Worm (Caenorhabditis elegans) whole organism, young adult: ENCODE results near the gene madd-3.

ENCODE experiments used
- B0336.3 ChIP-seq: fragments of 200-800 bp; sonication (Bioruptor generic); IDR thresholded peaks from 2 replicates; pipeline ENCODE4 v1.3.6; 2022; ENCODE audit warnings: missing genetic modification characterization, missing compliant biosample characterization
- C06A6.2 ChIP-seq: fragments of 200-800 bp; sonication (Bioruptor generic); conservative IDR thresholded peaks from 2 replicates; pipeline ENCODE4 v1.3.6; 2022; ENCODE audit warnings: missing genetic modification characterization, missing compliant biosample characterization
- C17E4.6 ChIP-seq: fragments of 200-800 bp; sonication (Bioruptor generic); IDR thresholded peaks from 2 replicates; pipeline ENCODE4 v1.3.6; 2022; ENCODE audit warnings: missing genetic modification reagents, missing genetic modification characterization, missing compliant biosample characterization
- F23B12.7 ChIP-seq: sonication (generic microtip); optimal IDR thresholded peaks from 2 replicates; lab custom pipeline; 2017; ENCODE audit warnings: missing genetic modification characterization, mild to moderate bottlenecking, missing compliant biosample characterization, antibody characterized with exemption, moderate library complexity; ENCODE audit not compliant: insufficient read depth
- F33H1.4 ChIP-seq: fragments of 200-800 bp; sonication (Bioruptor generic); IDR thresholded peaks from 2 replicates; pipeline ENCODE4 v1.3.6; 2022; ENCODE audit warnings: missing genetic modification reagents, missing genetic modification characterization, missing compliant biosample characterization
- F37B4.10 ChIP-seq: fragments of 200-800 bp; sonication (Bioruptor generic); IDR thresholded peaks from 2 replicates; pipeline ENCODE4 v1.3.6; 2022; ENCODE audit warnings: missing genetic modification characterization, missing compliant biosample characterization
- F52B5.7 ChIP-seq: sonication (generic microtip); optimal IDR thresholded peaks from 2 replicates; lab custom pipeline; 2016; ENCODE audit warnings: mild to moderate bottlenecking, missing genetic modification characterization, missing compliant biosample characterization
- K12H6.12 ChIP-seq: fragments of 200-800 bp; sonication (Bioruptor generic); optimal IDR thresholded peaks from 2 replicates; lab custom pipeline; 2018; ENCODE audit warnings: mild to moderate bottlenecking, missing genetic modification characterization, missing compliant biosample characterization
- T07F8.4 ChIP-seq: sonication (generic microtip); optimal IDR thresholded peaks from 2 replicates; lab custom pipeline; 2016; ENCODE audit warnings: mild to moderate bottlenecking, missing genetic modification characterization, moderate library complexity, missing compliant biosample characterization
- Y56A3A.18 ChIP-seq: fragments of 200-800 bp; sonication (Bioruptor generic); IDR thresholded peaks from 2 replicates; pipeline ENCODE4 v1.3.6; 2022; ENCODE audit warnings: missing genetic modification reagents, missing genetic modification characterization, missing compliant biosample characterization
- ZK185.1 ChIP-seq: sonication (generic microtip); optimal IDR thresholded peaks from 2 replicates; lab custom pipeline; 2016; ENCODE audit warnings: mild to moderate bottlenecking, missing genetic modification characterization, missing compliant biosample characterization; ENCODE audit not compliant: poor library complexity, severe bottlenecking
- akir-1 ChIP-seq: fragments of 200-800 bp; sonication (Bioruptor generic); optimal IDR thresholded peaks from 2 replicates; lab custom pipeline; 2018; ENCODE audit warnings: mild to moderate bottlenecking, missing genetic modification characterization, moderate library complexity, missing compliant biosample characterization
- aptf-2 ChIP-seq: fragments of 200-800 bp; sonication (Bioruptor generic); conservative IDR thresholded peaks from 2 replicates; pipeline ENCODE4 v1.3.6; 2022; ENCODE audit warnings: missing genetic modification reagents, missing genetic modification characterization, missing compliant biosample characterization
- aptf-3 ChIP-seq: fragments of 200-800 bp; sonication (Bioruptor generic); IDR thresholded peaks from 2 replicates; pipeline ENCODE4 v1.3.6; 2022; ENCODE audit warnings: missing genetic modification characterization, missing compliant biosample characterization
- athp-1 ChIP-seq: sonication (generic microtip); optimal IDR thresholded peaks from 2 replicates; lab custom pipeline; 2017; ENCODE audit warnings: mild to moderate bottlenecking, missing genetic modification characterization, missing compliant biosample characterization
- attf-3 ChIP-seq: fragments of 200-800 bp; sonication (Bioruptor generic); conservative IDR thresholded peaks from 2 replicates; pipeline ENCODE4 v1.3.6; 2022; ENCODE audit warnings: missing genetic modification reagents, missing genetic modification characterization, missing compliant biosample characterization
- cebp-1 ChIP-seq, 2 experiments: fragments of 200-800 bp in 1 of 2; sonication (Bioruptor generic) in 1 of 2; sonication (generic microtip) in 1 of 2; IDR thresholded peaks in 1 of 2; optimal IDR thresholded peaks in 1 of 2; 2 replicates each; pipeline versions ENCODE4 v1.3.6 to Lab custom; 2017 to 2022; ENCODE audit warnings: missing compliant biosample characterization in 2 of 2, missing genetic modification characterization in 2 of 2, mild to moderate bottlenecking in 1 of 2, missing genetic modification reagents in 1 of 2, moderate library complexity in 1 of 2
- cebp-2 ChIP-seq: fragments of 200-800 bp; sonication (Bioruptor generic); IDR thresholded peaks from 2 replicates; pipeline ENCODE4 v1.3.6; 2022; ENCODE audit warnings: missing genetic modification characterization, missing compliant biosample characterization
- ceh-40 ChIP-seq: fragments of 200-800 bp; sonication (Bioruptor generic); IDR thresholded peaks from 2 replicates; pipeline ENCODE4 v1.3.6; 2022; ENCODE audit warnings: missing genetic modification characterization, missing compliant biosample characterization
- ceh-58 ChIP-seq: fragments of 200-800 bp; sonication (Bioruptor generic); IDR thresholded peaks from 2 replicates; pipeline ENCODE4 v1.3.6; 2022; ENCODE audit warnings: missing genetic modification characterization, missing compliant biosample characterization
- ceh-79 ChIP-seq: sonication (generic microtip); optimal IDR thresholded peaks from 2 replicates; lab custom pipeline; 2017; ENCODE audit warnings: mild to moderate bottlenecking, missing genetic modification characterization, missing compliant biosample characterization
- die-1 ChIP-seq: sonication (generic microtip); optimal IDR thresholded peaks from 2 replicates; lab custom pipeline; 2016; ENCODE audit warnings: missing genotype, mild to moderate bottlenecking, missing genetic modification characterization, missing compliant biosample characterization
- dpff-1 ChIP-seq: sonication (generic microtip); optimal IDR thresholded peaks from 2 replicates; lab custom pipeline; 2017; ENCODE audit warnings: mild to moderate bottlenecking, missing genetic modification characterization, missing compliant biosample characterization
- dpl-1 ChIP-seq: fragments of 150-350 bp; optimal IDR thresholded peaks from 2 replicates; lab custom pipeline; 2014; ENCODE audit warnings: missing biosample characterization, missing genetic modification reagents, missing genetic modification characterization
- egl-18 ChIP-seq: fragments of 200-800 bp; sonication (Bioruptor generic); IDR thresholded peaks from 2 replicates; pipeline ENCODE4 v1.3.6; 2022; ENCODE audit warnings: missing genetic modification reagents, missing genetic modification characterization, missing compliant biosample characterization
- fkh-3 ChIP-seq: sonication (generic microtip); optimal IDR thresholded peaks from 2 replicates; lab custom pipeline; 2016; ENCODE audit warnings: mild to moderate bottlenecking, missing genetic modification characterization, missing compliant biosample characterization
- gei-17 ChIP-seq: fragments of 200-800 bp; sonication (Bioruptor generic); optimal IDR thresholded peaks from 2 replicates; lab custom pipeline; 2018; ENCODE audit warnings: mild to moderate bottlenecking, missing genetic modification characterization, missing compliant biosample characterization
- hmg-1.2 ChIP-seq: fragments of 200-800 bp; sonication (Bioruptor generic); IDR thresholded peaks from 2 replicates; pipeline ENCODE4 v1.3.6; 2022; ENCODE audit warnings: missing genetic modification reagents, missing genetic modification characterization, missing compliant biosample characterization
- hrde-1 ChIP-seq: sonication (generic microtip); optimal IDR thresholded peaks from 2 replicates; lab custom pipeline; 2016; ENCODE audit warnings: missing genetic modification characterization, mild to moderate bottlenecking, missing compliant biosample characterization, moderate library complexity, missing genotype, missing genetic modification reagents, borderline replicate concordance
- lin-26 ChIP-seq: fragments of 200-800 bp; sonication (Bioruptor generic); IDR thresholded peaks from 2 replicates; pipeline ENCODE4 v1.3.6; 2022; ENCODE audit warnings: missing genetic modification reagents, missing genetic modification characterization, missing compliant biosample characterization
- lsl-1 ChIP-seq: fragments of 200-800 bp; sonication (Bioruptor generic); optimal IDR thresholded peaks from 2 replicates; lab custom pipeline; 2018; ENCODE audit warnings: mild to moderate bottlenecking, missing genetic modification characterization, moderate library complexity, missing compliant biosample characterization
- madf-10 ChIP-seq: sonication (generic microtip); optimal IDR thresholded peaks from 2 replicates; lab custom pipeline; 2016; ENCODE audit warnings: mild to moderate bottlenecking, missing genetic modification characterization, missing compliant biosample characterization
- madf-6 ChIP-seq: fragments of 200-800 bp; sonication (Bioruptor generic); IDR thresholded peaks from 2 replicates; pipeline ENCODE4 v1.3.6; 2022; ENCODE audit warnings: missing genetic modification reagents, missing genetic modification characterization, missing compliant biosample characterization
- mcd-1 ChIP-seq: fragments of 200-800 bp; sonication (Bioruptor generic); IDR thresholded peaks from 2 replicates; pipeline ENCODE4 v1.3.6; 2022; ENCODE audit warnings: missing genetic modification reagents, missing genetic modification characterization, missing compliant biosample characterization
- nfya-2 ChIP-seq: fragments of 200-800 bp; sonication (Bioruptor generic); IDR thresholded peaks from 2 replicates; pipeline ENCODE4 v1.3.6; 2022; ENCODE audit warnings: missing genetic modification reagents, missing genetic modification characterization, missing compliant biosample characterization
- nhr-90 ChIP-seq: sonication (generic microtip); optimal IDR thresholded peaks from 2 replicates; lab custom pipeline; 2016; ENCODE audit warnings: missing genotype, mild to moderate bottlenecking, missing genetic modification characterization, missing compliant biosample characterization
- pbrm-1 ChIP-seq: fragments of 200-800 bp; sonication (Bioruptor generic); IDR thresholded peaks from 2 replicates; pipeline ENCODE4 v1.3.6; 2022; ENCODE audit warnings: missing genetic modification reagents, missing genetic modification characterization, missing compliant biosample characterization
- rpc-1 ChIP-seq, 2 experiments: fragments of 150-350 bp in 1 of 2; sonication (generic microtip) in 1 of 2; optimal IDR thresholded peaks; 2 replicates each; lab custom pipeline; 2014 to 2018; ENCODE audit warnings: missing biosample characterization in 1 of 2, missing genetic modification characterization in 1 of 2, missing genetic modification reagents in 1 of 2, missing genotype in 1 of 2
- sdz-38 ChIP-seq: sonication (generic microtip); optimal IDR thresholded peaks from 2 replicates; lab custom pipeline; 2016; ENCODE audit warnings: missing genotype, missing genetic modification characterization, missing compliant biosample characterization
- snpc-1.3 ChIP-seq: sonication (generic microtip); optimal IDR thresholded peaks from 2 replicates; lab custom pipeline; 2017; ENCODE audit warnings: missing genetic modification characterization, mild to moderate bottlenecking, missing compliant biosample characterization, antibody characterized with exemption, moderate library complexity, missing genotype, missing genetic modification reagents; ENCODE audit not compliant: insufficient read depth
- snpc-4 ChIP-seq, 5 experiments: fragments of 150-350 bp in 1 of 5; sonication (generic microtip) in 4 of 5; optimal IDR thresholded peaks; 2 replicates each; lab custom pipeline; 2014 to 2018; ENCODE audit warnings: missing genetic modification characterization in 5 of 5, missing biosample characterization in 3 of 5, antibody characterized with exemption in 2 of 5, mild to moderate bottlenecking in 2 of 5, missing compliant biosample characterization in 2 of 5, missing genotype in 2 of 5, moderate library complexity in 2 of 5, missing genetic modification reagents in 1 of 5
- tlf-1 ChIP-seq: fragments of 200-800 bp; sonication (Bioruptor generic); optimal IDR thresholded peaks from 2 replicates; lab custom pipeline; 2018; ENCODE audit warnings: mild to moderate bottlenecking, missing genetic modification characterization, missing compliant biosample characterization
- zfh-2 ChIP-seq: fragments of 200-800 bp; sonication (Bioruptor generic); conservative IDR thresholded peaks from 2 replicates; pipeline ENCODE4 v1.3.6; 2022; ENCODE audit warnings: missing genetic modification reagents, missing genetic modification characterization, missing compliant biosample characterization
- ztf-28 ChIP-seq: fragments of 200-800 bp; sonication (Bioruptor generic); IDR thresholded peaks from 2 replicates; pipeline ENCODE4 v1.3.6; 2022; ENCODE audit warnings: missing genetic modification reagents, missing genetic modification characterization, missing compliant biosample characterization
- ztf-3 ChIP-seq: fragments of 200-800 bp; sonication (Bioruptor generic); optimal IDR thresholded peaks from 2 replicates; lab custom pipeline; 2018; ENCODE audit warnings: mild to moderate bottlenecking, missing genetic modification characterization, missing compliant biosample characterization

The madd-3 gene

ce11 chrX:14326578-14326977 lies 30.1 kb upstream of the madd-3 start:
- TF ChIP-seq cebp-1 (GFP tag; IDR thresholded peaks at IDR 0.05; lab: Robert Waterston, UW) (no peak), cebp-1 (tag; optimal IDR thresholded peaks at IDR 0.05; lab: Kevin White, UChicago) (no peak), snpc-4 (GFP tag; optimal IDR thresholded peaks at IDR 0.05; lab: Kevin White, UChicago) (no peak), snpc-4 (tag; optimal IDR thresholded peaks at IDR 0.05; lab: Kevin White, UChicago) (no peak), Y56A3A.18 (GFP tag; lab: Robert Waterston, UW) (no peak), hrde-1 (tag; lab: Kevin White, UChicago) (no peak), ZK185.1 (tag; lab: Kevin White, UChicago) (no peak), akir-1 (no peak), C17E4.6 (GFP tag; lab: Robert Waterston, UW) (no peak), rpc-1 (optimal IDR thresholded peaks at IDR 0.05; lab: Kevin White, UChicago) (no peak), rpc-1 (tag; optimal IDR thresholded peaks at IDR 0.05; lab: Kevin White, UChicago) (no peak), die-1 (tag; lab: Kevin White, UChicago) (no peak)
- TF ChIP-seq, all 124 proteins: peak for 0

ce11 chrX:14324289-14324688 lies 27.8 kb upstream of the madd-3 start:
- TF ChIP-seq aptf-3 (no peak), ceh-40 (GFP tag; lab: Robert Waterston, UW) (no peak), ceh-79 (tag; lab: Kevin White, UChicago) (no peak), die-1 (tag; lab: Kevin White, UChicago) (no peak), madf-10 (tag; lab: Kevin White, UChicago) (no peak), gei-17 (no peak), zfh-2 (no peak), sdz-38 (tag; lab: Kevin White, UChicago) (no peak), F23B12.7 (no peak), athp-1 (tag; lab: Kevin White, UChicago) (no peak), dpff-1 (tag; lab: Kevin White, UChicago) (no peak), ztf-28 (GFP tag; lab: Robert Waterston, UW) (no peak), B0336.3 (GFP tag; lab: Robert Waterston, UW) (no peak), fkh-3 (tag; lab: Kevin White, UChicago) (no peak), F33H1.4 (GFP tag; lab: Robert Waterston, UW) (no peak), tlf-1 (GFP tag; lab: Kevin White, UChicago) (no peak), snpc-1.3 (tag; lab: Kevin White, UChicago) (peak; percentile 98), mcd-1 (GFP tag; lab: Robert Waterston, UW) (no peak), dpl-1 (GFP tag; lab: Kevin White, UChicago) (no peak), cebp-2 (no peak), C17E4.6 (GFP tag; lab: Robert Waterston, UW) (no peak), akir-1 (no peak), K12H6.12 (tag; lab: Kevin White, UChicago) (no peak), F37B4.10 (GFP tag; lab: Robert Waterston, UW) (no peak), aptf-2 (GFP tag; lab: Robert Waterston, UW) (peak; percentile 52; the same call in 1 of the 2 replicates), egl-18 (GFP tag; lab: Robert Waterston, UW) (no peak), T07F8.4 (tag; lab: Kevin White, UChicago) (no peak), lin-26 (no peak), ztf-3 (GFP tag; lab: Kevin White, UChicago) (no peak), ceh-58 (no peak), nhr-90 (tag; lab: Kevin White, UChicago) (no peak), pbrm-1 (GFP tag; lab: Robert Waterston, UW) (peak; percentile 42), nfya-2 (GFP tag; lab: Robert Waterston, UW) (no peak), snpc-4 (GFP tag; optimal IDR thresholded peaks at IDR 0.05; lab: Kevin White, UChicago) (peak; percentile 97), snpc-4 (tag; optimal IDR thresholded peaks at IDR 0.05; lab: Kevin White, UChicago) (peak; percentile 89 to 98 (median 96)), madf-6 (GFP tag; lab: Robert Waterston, UW) (peak; percentile 62; the same call in 1 of the 2 replicates), attf-3 (no peak), C06A6.2 (GFP tag; lab: Robert Waterston, UW) (no peak), F52B5.7 (tag; lab: Kevin White, UChicago) (no peak), lsl-1 (GFP tag; lab: Kevin White, UChicago) (no peak), hmg-1.2 (GFP tag; lab: Robert Waterston, UW) (peak; percentile 77; the same call in 1 of the 2 replicates)
